Fruit fly (Drosophila melanogaster) whole organism, embryonic: Measurements from ENCODE around the gene CG13108.

ENCODE experiments used
- Aef1 ChIP-seq: fragments of 200-800 bp; sonication (Bioruptor generic); IDR thresholded peaks from 3 replicates; pipeline ENCODE4 v1.3.6; 2022; ENCODE audit warnings: missing biosample characterization, missing genetic modification characterization
- CG10431 ChIP-seq: fragments of 200-800 bp; sonication (Bioruptor generic); optimal IDR thresholded peaks from 3 replicates; lab custom pipeline; 2018; ENCODE audit warnings: missing biosample characterization, mild to moderate bottlenecking, missing genetic modification characterization
- CG1233 ChIP-seq: fragments of 200-800 bp; sonication (Bioruptor generic); optimal IDR thresholded peaks from 4 replicates; lab custom pipeline; 2018; ENCODE audit warnings: missing biosample characterization, mild to moderate bottlenecking, missing genetic modification characterization
- Chrac-16 ChIP-seq: fragments of 200-800 bp; sonication (Bioruptor generic); optimal IDR thresholded peaks from 3 replicates; lab custom pipeline; 2016; ENCODE audit warnings: missing biosample characterization, missing genetic modification characterization
- Sox102F ChIP-seq: fragments of 200-800 bp; sonication (Bioruptor generic); optimal IDR thresholded peaks from 2 replicates; lab custom pipeline; 2018; ENCODE audit warnings: missing biosample characterization, mild to moderate bottlenecking, missing genetic modification characterization, moderate library complexity
- ap ChIP-seq: fragments of 200-800 bp; sonication (Bioruptor generic); IDR thresholded peaks from 2 replicates; pipeline ENCODE4 v1.3.6; 2022; ENCODE audit warnings: missing biosample characterization, missing genetic modification characterization
- sr ChIP-seq: fragments of 200-800 bp; sonication (Bioruptor generic); IDR thresholded peaks from 3 replicates; pipeline ENCODE4 v1.3.6; 2022; ENCODE audit warnings: missing biosample characterization, missing genetic modification characterization
- tup ChIP-seq: fragments of 200-800 bp; sonication (Bioruptor generic); optimal IDR thresholded peaks from 2 replicates; lab custom pipeline; 2016; ENCODE audit warnings: missing biosample characterization, mild to moderate bottlenecking, missing genetic modification characterization, moderate library complexity

DNA sequence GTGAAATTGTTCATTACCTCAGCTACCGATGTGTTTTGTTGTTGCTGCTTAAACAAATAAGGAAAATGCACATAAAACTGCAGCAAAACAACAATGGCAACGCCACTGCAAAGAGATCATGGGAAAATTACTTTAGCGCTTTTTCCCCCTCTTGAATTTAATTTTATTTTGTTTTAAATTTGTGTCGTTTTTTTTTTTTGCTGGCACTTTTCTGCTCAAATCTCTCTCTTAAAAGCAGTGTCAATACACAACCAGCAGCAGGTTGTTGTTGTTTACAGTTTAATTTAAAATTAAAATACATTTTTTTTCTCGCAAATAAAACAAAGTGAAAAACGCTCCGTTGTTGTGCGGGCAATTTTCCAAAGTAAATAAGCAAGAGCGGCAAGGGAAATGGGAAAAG, 6.3 kb upstream of the CG13108 start:
- TF ChIP-seq sr (GFP tag; lab: Robert Waterston, UW) (no peak), Aef1 (GFP tag; lab: Robert Waterston, UW) (no peak), CG1233 (GFP tag; lab: Kevin White, UChicago) (no peak), Sox102F (GFP tag; lab: Kevin White, UChicago) (no peak), CG10431 (GFP tag; lab: Kevin White, UChicago) (no peak), Chrac-16 (GFP tag; lab: Kevin White, UChicago) (no peak), tup (GFP tag; lab: Kevin White, UChicago) (no peak), ap (GFP tag; lab: Robert Waterston, UW) (no peak)
